Fruit fly (Drosophila melanogaster) whole organism, prepupa: ENCODE results near the gene pns.

Source experiments
- CG31627 ChIP-seq: fragments of 200-800 bp; sonication (Bioruptor generic); optimal IDR thresholded peaks from 3 replicates; lab custom pipeline; 2016; ENCODE audit warnings: missing biosample characterization, missing genetic modification characterization
- CG3919 ChIP-seq: fragments of 200-800 bp; sonication (Bioruptor generic); optimal IDR thresholded peaks from 3 replicates; lab custom pipeline; 2016; ENCODE audit warnings: missing biosample characterization, missing genetic modification characterization
- CG4318 ChIP-seq: fragments of 200-800 bp; sonication (Bioruptor generic); optimal IDR thresholded peaks from 3 replicates; lab custom pipeline; 2017; ENCODE audit warnings: missing biosample characterization, mild to moderate bottlenecking, missing genetic modification characterization
- CG7368 ChIP-seq: fragments of 200-800 bp; sonication (Bioruptor generic); optimal IDR thresholded peaks from 3 replicates; lab custom pipeline; 2016; ENCODE audit warnings: missing biosample characterization, missing genetic modification characterization
- Sox14 ChIP-seq: fragments of 200-800 bp; sonication (Bioruptor generic); optimal IDR thresholded peaks from 3 replicates; lab custom pipeline; 2016; ENCODE audit warnings: missing biosample characterization, missing genetic modification characterization
- Sox15 ChIP-seq: fragments of 200-800 bp; sonication (Bioruptor generic); optimal IDR thresholded peaks from 3 replicates; lab custom pipeline; 2016; ENCODE audit warnings: missing biosample characterization, missing genetic modification characterization
- dac ChIP-seq: fragments of 200-800 bp; sonication (Bioruptor generic); optimal IDR thresholded peaks from 2 replicates; lab custom pipeline; 2017; ENCODE audit warnings: missing biosample characterization, mild to moderate bottlenecking, missing genetic modification characterization
- dsx ChIP-seq: fragments of 200-800 bp; optimal IDR thresholded peaks from 3 replicates; lab custom pipeline; 2019; ENCODE audit warnings: missing biosample characterization, mild to moderate bottlenecking, missing genetic modification characterization, moderate library complexity; ENCODE audit not compliant: poor library complexity, severe bottlenecking

dm6 chr3L:1576489-1577106, 39.7 kb downstream of the pns start, which contains the start of gene CG13917:
- no peak for TF ChIP-seq CG7368 (GFP tag; lab: Kevin White, UChicago)
- no peak for TF ChIP-seq CG3919
- no peak for TF ChIP-seq Sox14 (GFP tag; lab: Kevin White, UChicago)
- TF ChIP-seq dac (GFP tag; lab: Kevin White, UChicago) = no peak
- no peak for TF ChIP-seq CG4318
- TF ChIP-seq CG31627 = no peak
- TF ChIP-seq dsx (GFP tag; lab: Kevin White, UChicago) = peak; percentile 45
- no peak for TF ChIP-seq Sox15 (GFP tag; lab: Kevin White, UChicago)
